Fruit fly (Drosophila melanogaster) whole organism, embryonic: ENCODE data around the gene Sema5c.

Experiments
- CG11085 ChIP-seq: fragments of 200-800 bp; sonication (Bioruptor generic); IDR thresholded peaks from 2 replicates; pipeline ENCODE4 v1.3.6; 2022; ENCODE audit warnings: missing biosample characterization, missing genetic modification characterization
- CG12391 ChIP-seq: fragments of 200-800 bp; sonication (Bioruptor generic); optimal IDR thresholded peaks from 3 replicates; lab custom pipeline; 2018; ENCODE audit warnings: missing biosample characterization, mild to moderate bottlenecking, missing genetic modification characterization, moderate library complexity
- CG15514 ChIP-seq: fragments of 200-800 bp; sonication (Bioruptor generic); optimal IDR thresholded peaks from 3 replicates; lab custom pipeline; 2017; ENCODE audit warnings: missing biosample characterization, missing genetic modification characterization, mild to moderate bottlenecking, moderate library complexity, missing genetic modification reagents
- CG1603 ChIP-seq: fragments of 200-800 bp; sonication (Bioruptor generic); optimal IDR thresholded peaks from 2 replicates; lab custom pipeline; 2019; ENCODE audit warnings: missing biosample characterization, mild to moderate bottlenecking, missing genetic modification characterization, moderate library complexity
- CG17186 ChIP-seq: fragments of 200-800 bp; sonication (Bioruptor generic); optimal IDR thresholded peaks from 3 replicates; lab custom pipeline; 2017; ENCODE audit warnings: missing biosample characterization, missing genetic modification reagents, missing genetic modification characterization
- CG17359 ChIP-seq: fragments of 200-800 bp; sonication (Bioruptor generic); optimal IDR thresholded peaks from 3 replicates; lab custom pipeline; 2018; ENCODE audit warnings: missing biosample characterization, mild to moderate bottlenecking, missing genetic modification characterization, moderate library complexity
- CG17361 ChIP-seq: fragments of 200-800 bp; sonication (Bioruptor generic); IDR thresholded peaks from 3 replicates; pipeline ENCODE4 v1.3.6; 2022; ENCODE audit warnings: missing biosample characterization, missing genetic modification characterization
- CG18476 ChIP-seq: fragments of 200-800 bp; sonication (Bioruptor generic); optimal IDR thresholded peaks from 2 replicates; lab custom pipeline; 2016; ENCODE audit warnings: missing biosample characterization, mild to moderate bottlenecking, missing genetic modification characterization
- CG31224 ChIP-seq: fragments of 200-800 bp; sonication (Bioruptor generic); IDR thresholded peaks from 2 replicates; pipeline ENCODE4 v1.3.6; 2022; ENCODE audit warnings: missing biosample characterization, missing genetic modification characterization
- CG3281 ChIP-seq: fragments of 200-800 bp; sonication (Bioruptor generic); optimal IDR thresholded peaks from 3 replicates; lab custom pipeline; 2017; ENCODE audit warnings: missing biosample characterization, mild to moderate bottlenecking, missing genetic modification characterization
- CG33557 ChIP-seq: fragments of 200-800 bp; sonication (Bioruptor generic); optimal IDR thresholded peaks from 2 replicates; lab custom pipeline; 2019; ENCODE audit warnings: missing biosample characterization, mild to moderate bottlenecking, missing genetic modification characterization, moderate library complexity
- CG3407 ChIP-seq: fragments of 200-800 bp; sonication (Bioruptor generic); optimal IDR thresholded peaks from 2 replicates; lab custom pipeline; 2018; ENCODE audit warnings: missing biosample characterization, mild to moderate bottlenecking, missing genetic modification characterization
- CG42726 ChIP-seq: fragments of 200-800 bp; sonication (Bioruptor generic); IDR thresholded peaks from 2 replicates; pipeline ENCODE4 v1.3.6; 2022; ENCODE audit warnings: missing biosample characterization, missing genetic modification characterization; ENCODE audit not compliant: partially characterized antibody
- CG5953 ChIP-seq: fragments of 200-800 bp; sonication (Bioruptor generic); IDR thresholded peaks from 2 replicates; pipeline ENCODE4 v1.3.6; 2022; ENCODE audit warnings: missing biosample characterization, missing genetic modification characterization
- CG6654 ChIP-seq: fragments of 200-800 bp; sonication (Bioruptor generic); optimal IDR thresholded peaks from 2 replicates; lab custom pipeline; 2017; ENCODE audit warnings: missing biosample characterization, mild to moderate bottlenecking, missing genetic modification characterization
- CG6683 ChIP-seq: fragments of 200-800 bp; sonication (Bioruptor generic); optimal IDR thresholded peaks from 2 replicates; lab custom pipeline; 2017; ENCODE audit warnings: missing biosample characterization, mild to moderate bottlenecking, missing genetic modification characterization, missing genetic modification reagents
- CG6689 ChIP-seq: fragments of 200-800 bp; sonication (Bioruptor generic); IDR thresholded peaks from 2 replicates; pipeline ENCODE4 v1.3.6; 2022; ENCODE audit warnings: missing biosample characterization, missing genetic modification characterization
- CG6813 ChIP-seq: fragments of 200-800 bp; sonication (Bioruptor generic); optimal IDR thresholded peaks from 2 replicates; lab custom pipeline; 2017; ENCODE audit warnings: missing biosample characterization, missing genetic modification characterization, mild to moderate bottlenecking, moderate library complexity, missing genetic modification reagents
- CG7928 ChIP-seq: fragments of 200-800 bp; sonication (Bioruptor generic); optimal IDR thresholded peaks from 2 replicates; lab custom pipeline; 2017; ENCODE audit warnings: missing biosample characterization, mild to moderate bottlenecking, missing genetic modification characterization
- CG9215 ChIP-seq: fragments of 200-800 bp; sonication (Bioruptor generic); IDR thresholded peaks from 2 replicates; pipeline ENCODE4 v1.3.6; 2022; ENCODE audit warnings: missing biosample characterization, missing genetic modification characterization
- Camta ChIP-seq: fragments of 200-800 bp; sonication (Bioruptor generic); optimal IDR thresholded peaks from 2 replicates; lab custom pipeline; 2016; ENCODE audit warnings: missing biosample characterization, missing genetic modification characterization
- Dip3 ChIP-seq: fragments of 200-800 bp; sonication (Bioruptor generic); optimal IDR thresholded peaks from 3 replicates; lab custom pipeline; 2016; ENCODE audit warnings: missing biosample characterization, missing genetic modification characterization
- E2f2 ChIP-seq: fragments of 200-800 bp; sonication (Bioruptor generic); IDR thresholded peaks from 2 replicates; pipeline ENCODE4 v1.3.6; 2022; ENCODE audit warnings: missing biosample characterization, missing genetic modification characterization
- Ets97D ChIP-seq: fragments of 200-800 bp; sonication (Bioruptor generic); optimal IDR thresholded peaks from 3 replicates; lab custom pipeline; 2016; ENCODE audit warnings: missing biosample characterization, missing genetic modification characterization
- Hr51 ChIP-seq, 2 experiments: fragments of 200-800 bp; sonication (Bioruptor generic); optimal IDR thresholded peaks; 2 replicates in 1 of 2; 3 replicates in 1 of 2; lab custom pipeline; 2016 to 2018; ENCODE audit warnings: missing biosample characterization in 2 of 2, missing genetic modification characterization in 2 of 2, mild to moderate bottlenecking in 1 of 2, moderate library complexity in 1 of 2
- Myb ChIP-seq: fragments of 200-800 bp; sonication (Bioruptor generic); optimal IDR thresholded peaks from 2 replicates; lab custom pipeline; 2016; ENCODE audit warnings: missing biosample characterization, missing genetic modification characterization
- NC2α ChIP-seq: fragments of 200-800 bp; sonication (Bioruptor generic); optimal IDR thresholded peaks from 2 replicates; lab custom pipeline; 2016; ENCODE audit warnings: missing biosample characterization, missing genetic modification characterization
- Oaz ChIP-seq: fragments of 200-800 bp; sonication (Bioruptor generic); IDR thresholded peaks from 2 replicates; pipeline ENCODE4 v1.3.6; 2022; ENCODE audit warnings: missing biosample characterization, missing genetic modification characterization
- Oli ChIP-seq: fragments of 200-800 bp; sonication (Bioruptor generic); optimal IDR thresholded peaks from 2 replicates; lab custom pipeline; 2018; ENCODE audit warnings: missing biosample characterization, mild to moderate bottlenecking, missing genetic modification characterization, moderate library complexity
- Pdp1 ChIP-seq, 2 experiments: fragments of 200-800 bp; sonication (Bioruptor generic); optimal IDR thresholded peaks; 3 replicates each; lab custom pipeline; 2016; ENCODE audit warnings: missing biosample characterization in 2 of 2, missing genetic modification characterization in 2 of 2, mild to moderate bottlenecking in 1 of 2, moderate library complexity in 1 of 2
- Ptx1 ChIP-seq: fragments of 200-800 bp; sonication (Bioruptor generic); IDR thresholded peaks from 2 replicates; pipeline ENCODE4 v1.3.6; 2022; ENCODE audit warnings: missing biosample characterization, missing genetic modification characterization
- Ssrp ChIP-seq: fragments of 200-800 bp; sonication (Bioruptor generic); optimal IDR thresholded peaks from 2 replicates; lab custom pipeline; 2018; ENCODE audit warnings: missing biosample characterization, mild to moderate bottlenecking, missing genetic modification characterization, moderate library complexity
- Tbp ChIP-seq: fragments of >200 bp; optimal IDR thresholded peaks from 2 replicates; lab custom pipeline; 2018; ENCODE audit warnings: missing biosample characterization, missing genetic modification characterization
- ase ChIP-seq: fragments of 200-800 bp; sonication (Bioruptor generic); IDR thresholded peaks from 3 replicates; pipeline ENCODE4 v1.3.6; 2022; ENCODE audit warnings: missing biosample characterization, missing genetic modification characterization
- bsh ChIP-seq, 2 experiments: fragments of 200-800 bp; sonication (Bioruptor generic); optimal IDR thresholded peaks; 2 replicates each; lab custom pipeline; 2017 to 2018; ENCODE audit warnings: mild to moderate bottlenecking in 2 of 2, missing biosample characterization in 2 of 2, missing genetic modification characterization in 2 of 2, moderate library complexity in 1 of 2
- danr ChIP-seq: fragments of 200-800 bp; sonication (Bioruptor generic); IDR thresholded peaks from 2 replicates; pipeline ENCODE4 v1.3.6; 2022; ENCODE audit warnings: missing biosample characterization, missing genetic modification characterization
- disco-r ChIP-seq: fragments of 200-800 bp; sonication (Bioruptor generic); optimal IDR thresholded peaks from 2 replicates; lab custom pipeline; 2016; ENCODE audit warnings: missing biosample characterization, missing genetic modification characterization
- fu2 ChIP-seq: fragments of 200-800 bp; sonication (Bioruptor generic); optimal IDR thresholded peaks from 2 replicates; lab custom pipeline; 2016; ENCODE audit warnings: missing biosample characterization, missing genetic modification characterization
- gcm ChIP-seq: fragments of 200-800 bp; sonication (Bioruptor generic); optimal IDR thresholded peaks from 2 replicates; lab custom pipeline; 2019; ENCODE audit warnings: missing biosample characterization, mild to moderate bottlenecking, missing genetic modification characterization, moderate library complexity
- kah ChIP-seq: fragments of 200-800 bp; sonication (Bioruptor generic); optimal IDR thresholded peaks from 2 replicates; lab custom pipeline; 2018; ENCODE audit warnings: missing biosample characterization, mild to moderate bottlenecking, missing genetic modification characterization
- pfk ChIP-seq: fragments of 200-800 bp; sonication (Bioruptor generic); optimal IDR thresholded peaks from 2 replicates; lab custom pipeline; 2018; ENCODE audit warnings: missing biosample characterization, mild to moderate bottlenecking, missing genetic modification characterization, moderate library complexity
- phol ChIP-seq: fragments of 200-800 bp; sonication (Bioruptor generic); optimal IDR thresholded peaks from 3 replicates; lab custom pipeline; 2018; ENCODE audit warnings: missing biosample characterization, mild to moderate bottlenecking, missing genetic modification characterization, moderate library complexity
- pita ChIP-seq: fragments of 200-800 bp; sonication (Bioruptor generic); optimal IDR thresholded peaks from 2 replicates; lab custom pipeline; 2017; ENCODE audit warnings: missing biosample characterization, mild to moderate bottlenecking, missing genetic modification characterization
- pros ChIP-seq: fragments of 200-800 bp; sonication (Bioruptor generic); optimal IDR thresholded peaks from 3 replicates; lab custom pipeline; 2019; ENCODE audit warnings: missing biosample characterization, mild to moderate bottlenecking, missing genetic modification characterization, moderate library complexity
- run ChIP-seq: fragments of 200-800 bp; sonication (Bioruptor generic); optimal IDR thresholded peaks from 3 replicates; lab custom pipeline; 2018; ENCODE audit warnings: missing biosample characterization, mild to moderate bottlenecking, missing genetic modification characterization
- schlank ChIP-seq: fragments of 200-800 bp; sonication (Bioruptor generic); optimal IDR thresholded peaks from 2 replicates; lab custom pipeline; 2018; ENCODE audit warnings: missing biosample characterization, mild to moderate bottlenecking, missing genetic modification characterization
- slp2 ChIP-seq: fragments of 200-800 bp; sonication (Bioruptor generic); optimal IDR thresholded peaks from 2 replicates; lab custom pipeline; 2016; ENCODE audit warnings: missing biosample characterization, missing genetic modification characterization
- so ChIP-seq: fragments of 200-800 bp; sonication (Bioruptor generic); IDR thresholded peaks from 3 replicates; pipeline ENCODE4 v1.3.6; 2022; ENCODE audit warnings: missing biosample characterization, missing genetic modification characterization
- sob ChIP-seq: fragments of 200-800 bp; sonication (Bioruptor generic); IDR thresholded peaks from 2 replicates; pipeline ENCODE4 v1.3.6; 2022; ENCODE audit warnings: missing biosample characterization, missing genetic modification characterization
- stc ChIP-seq: fragments of 200-800 bp; sonication (Bioruptor generic); IDR thresholded peaks from 2 replicates; pipeline ENCODE4 v1.3.6; 2022; ENCODE audit warnings: missing biosample characterization, missing genetic modification characterization
- unc-4 ChIP-seq: fragments of 200-800 bp; sonication (Bioruptor generic); IDR thresholded peaks from 2 replicates; pipeline ENCODE4 v1.3.6; 2022; ENCODE audit warnings: missing biosample characterization, missing genetic modification characterization; ENCODE audit not compliant: partially characterized antibody

Sema5c gene

dm6 chr3L:12050629-12051028, 31.0 kb downstream of the Sema5c start (continued):
- TF ChIP-seq CG3407 (GFP tag; lab: Kevin White, UChicago) (no peak), CG17186 (GFP tag; lab: Kevin White, UChicago) (no peak), CG6813 (GFP tag; lab: Kevin White, UChicago) (no peak), Camta (GFP tag; lab: Kevin White, UChicago) (no peak), pros (GFP tag; lab: Kevin White, UChicago) (no peak), bsh (GFP tag; optimal IDR thresholded peaks at IDR 0.05; lab: Kevin White, UChicago) (peak in 1 of 2 experiments; percentile 15), Tbp (no peak), gcm (GFP tag; lab: Kevin White, UChicago) (peak; percentile 11), disco-r (GFP tag; lab: Kevin White, UChicago) (no peak), danr (GFP tag; lab: Robert Waterston, UW) (no peak), Hr51 (GFP tag; optimal IDR thresholded peaks at IDR 0.05; lab: Kevin White, UChicago) (peak in 1 of 2 experiments; percentile 31), CG17361 (GFP tag; lab: Robert Waterston, UW) (0 out of 3 replicates have a peak, but pooled peaks have one; percentile 30), pfk (GFP tag; lab: Kevin White, UChicago) (no peak), CG33557 (GFP tag; lab: Kevin White, UChicago) (no peak), run (tag; lab: Kevin White, UChicago) (no peak), Oli (tag; lab: Kevin White, UChicago) (peak; percentile 12), Dip3 (GFP tag; lab: Kevin White, UChicago) (no peak), E2f2 (GFP tag; lab: Robert Waterston, UW) (no peak), CG1603 (tag; lab: Kevin White, UChicago) (no peak), CG17359 (tag; lab: Kevin White, UChicago) (peak; percentile 20), Ptx1 (peak; percentile 49), CG11085 (GFP tag; lab: Robert Waterston, UW) (no peak), CG6689 (GFP tag; lab: Robert Waterston, UW) (peak; percentile 35; the same call in 1 of the 2 replicates), phol (tag; lab: Kevin White, UChicago) (peak; percentile 43), CG6683 (GFP tag; lab: Kevin White, UChicago) (no peak), ase (GFP tag; lab: Robert Waterston, UW) (no peak), CG5953 (GFP tag; lab: Robert Waterston, UW) (no peak), Oaz (no peak), Ssrp (no peak), sob (GFP tag; lab: Robert Waterston, UW) (no peak), so (no peak), NC2α (GFP tag; lab: Kevin White, UChicago) (no peak), CG12391 (peak; percentile 22), pita (no peak), kah (GFP tag; lab: Kevin White, UChicago) (no peak), CG15514 (GFP tag; lab: Kevin White, UChicago) (no peak), CG31224 (GFP tag; lab: Robert Waterston, UW) (peak; percentile 39; the same call in 1 of the 2 replicates), unc-4 (GFP tag; lab: Robert Waterston, UW) (no peak), CG3281 (GFP tag; lab: Kevin White, UChicago) (peak; percentile 25), CG6654 (GFP tag; lab: Kevin White, UChicago) (no peak), Pdp1 (GFP tag; optimal IDR thresholded peaks at IDR 0.05; lab: Kevin White, UChicago) (no peak), Ets97D (GFP tag; lab: Kevin White, UChicago) (no peak), CG42726 (no peak), CG9215 (GFP tag; lab: Robert Waterston, UW) (no peak), slp2 (GFP tag; lab: Kevin White, UChicago) (no peak), schlank (no peak), CG18476 (GFP tag; lab: Kevin White, UChicago) (no peak), fu2 (no peak), Myb (no peak), CG7928 (GFP tag; lab: Kevin White, UChicago) (no peak), stc (0 out of 2 replicates have a peak, but pooled peaks have one; percentile 15)
